Fruit fly (Drosophila melanogaster) whole organism, adult: ENCODE measurements around the gene mirr.

Source experiments
- CG1620 ChIP-seq: fragments of 200-800 bp; sonication (Bioruptor generic); optimal IDR thresholded peaks from 2 replicates; lab custom pipeline; 2016; ENCODE audit warnings: missing biosample characterization, missing genetic modification characterization
- CG5204 ChIP-seq: fragments of 200-800 bp; sonication (Bioruptor generic); optimal IDR thresholded peaks from 2 replicates; lab custom pipeline; 2016; ENCODE audit warnings: missing biosample characterization, missing genetic modification characterization
- CG7101 ChIP-seq: fragments of 200-800 bp; sonication (Bioruptor generic); optimal IDR thresholded peaks from 2 replicates; lab custom pipeline; 2018; ENCODE audit warnings: missing biosample characterization, mild to moderate bottlenecking, missing genetic modification characterization, moderate library complexity
- Mnt ChIP-seq: fragments of 200-800 bp; sonication (Bioruptor generic); optimal IDR thresholded peaks from 2 replicates; lab custom pipeline; 2016; ENCODE audit warnings: missing biosample characterization, mild to moderate bottlenecking, missing genetic modification characterization
- ovo ChIP-seq: fragments of 200-800 bp; sonication (Bioruptor generic); optimal IDR thresholded peaks from 2 replicates; lab custom pipeline; 2016; ENCODE audit warnings: missing biosample characterization, missing genetic modification characterization

DNA sequence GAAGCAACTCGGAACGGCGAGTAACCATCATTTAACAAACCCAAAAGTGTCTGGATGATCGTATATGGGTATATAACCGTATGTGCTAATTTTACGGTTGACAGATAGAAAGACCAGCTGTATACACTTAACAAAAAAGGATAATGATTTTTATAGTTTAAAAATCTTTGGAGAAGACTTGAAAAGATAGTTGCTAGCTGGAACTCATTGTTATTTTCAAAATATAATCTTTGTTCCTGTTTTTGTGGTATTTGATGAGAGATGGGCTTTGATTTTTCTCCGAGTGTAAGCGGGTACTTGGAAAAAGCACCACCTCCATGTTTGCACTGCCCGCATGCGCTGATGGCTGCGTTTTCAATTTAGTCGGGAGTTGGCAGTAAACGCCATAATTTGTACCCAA, 15.5 kb upstream of the mirr start:
- TF ChIP-seq ovo (no peak), CG7101 (no peak), CG5204 (GFP tag; lab: Kevin White, UChicago) (no peak), Mnt (no peak), CG1620 (GFP tag; lab: Kevin White, UChicago) (no peak)
